Worm (Caenorhabditis elegans): Measurements from ENCODE around the gene gldi-3.
A peak's percentile ranks its signal among the peaks of the same experiment; 100 is the strongest.

gldi-3 gene

ce11 chrII:9285171-9286025, 5.5 kb upstream of the gldi-3 start, which contains the start of gene mtrr-1 (continued):
- no peak for TF ChIP-seq ztf-3 (GFP tag; optimal IDR thresholded peaks at IDR 0.05)
- TF ChIP-seq ztf-22 (GFP tag; optimal IDR thresholded peaks at IDR 0.05), result no peak
- peak; percentile 61 for TF ChIP-seq D2030.7 (GFP tag; IDR thresholded peaks at IDR 0.05)
- TF ChIP-seq nhr-27 (tag; optimal IDR thresholded peaks at IDR 0.05), result no peak
- TF ChIP-seq ama-1 (optimal IDR thresholded peaks at IDR 0.05), result peak; percentile 90
- peak in 1 of 2 experiments; percentile 21 for TF ChIP-seq ama-1 (GFP tag; optimal IDR thresholded peaks at IDR 0.05)
- no peak for TF ChIP-seq madf-10 (tag; optimal IDR thresholded peaks at IDR 0.05)
- no peak for TF ChIP-seq ceh-91 (GFP tag; IDR thresholded peaks at IDR 0.05)
- TF ChIP-seq lir-1 (GFP tag; conservative IDR thresholded peaks at IDR 0.05), result peak; percentile 5; the same call in 1 of the 2 replicates
- no peak for TF ChIP-seq ceh-58 (GFP tag; IDR thresholded peaks at IDR 0.05)
- TF ChIP-seq akir-1 (GFP tag; optimal IDR thresholded peaks at IDR 0.05), result no peak
- peak; percentile 17; the same call in 1 of the 2 replicates for TF ChIP-seq mcd-1 (GFP tag; IDR thresholded peaks at IDR 0.05)
- TF ChIP-seq egl-44 (GFP tag; IDR thresholded peaks at IDR 0.05), result no peak
- no peak for TF ChIP-seq nfya-1 (tag; optimal IDR thresholded peaks at IDR 0.05; ENCODE audit: borderline replicate concordance, insufficient read depth)

- no peak for TF ChIP-seq F22D6.2 (tag; optimal IDR thresholded peaks at IDR 0.05)
- TF ChIP-seq somi-1 (GFP tag; optimal IDR thresholded peaks at IDR 0.05), result no peak
- TF ChIP-seq sptf-2 (GFP tag; optimal IDR thresholded peaks at IDR 0.05), result no peak
- TF ChIP-seq ZK185.1 (tag; optimal IDR thresholded peaks at IDR 0.05; ENCODE audit: poor library complexity, severe bottlenecking), result peak; percentile 19
- no peak for TF ChIP-seq hmg-1.2 (GFP tag; IDR thresholded peaks at IDR 0.05)
- TF ChIP-seq egl-18 (GFP tag; IDR thresholded peaks at IDR 0.05), result no peak
- TF ChIP-seq mcd-1 (GFP tag; IDR thresholded peaks at IDR 0.05), result no peak
- TF ChIP-seq F52B5.7 (tag; optimal IDR thresholded peaks at IDR 0.05), result no peak
- no peak for TF ChIP-seq ceh-91 (GFP tag; IDR thresholded peaks at IDR 0.05)
- TF ChIP-seq snpc-3.4 (tag; optimal IDR thresholded peaks at IDR 0.05), result no peak
- no peak for TF ChIP-seq efl-1 (GFP tag; optimal IDR thresholded peaks at IDR 0.05)
- no peak for TF ChIP-seq madf-8 (GFP tag; conservative IDR thresholded peaks at IDR 0.05)
- no peak for TF ChIP-seq ceh-58 (GFP tag; IDR thresholded peaks at IDR 0.05)
- TF ChIP-seq nhr-80 (tag; optimal IDR thresholded peaks at IDR 0.05), result peak; percentile 11
- no peak for TF ChIP-seq dox-1 (GFP tag; IDR thresholded peaks at IDR 0.05)
- no peak for TF ChIP-seq let-607 (tag; optimal IDR thresholded peaks at IDR 0.05)
- TF ChIP-seq ztf-18 (tag; optimal IDR thresholded peaks at IDR 0.05), result no peak
- TF ChIP-seq zfh-2 (GFP tag; conservative IDR thresholded peaks at IDR 0.05), result 0 out of 2 replicates have a peak, but pooled peaks have one; percentile 43
- TF ChIP-seq B0261.1 (tag; optimal IDR thresholded peaks at IDR 0.05), result no peak
- peak; percentile 68 for TF ChIP-seq lin-26 (GFP tag; IDR thresholded peaks at IDR 0.05)
- no peak for TF ChIP-seq sea-2 (GFP tag; IDR thresholded peaks at IDR 0.05)
- TF ChIP-seq K11D2.4 (GFP tag; IDR thresholded peaks at IDR 0.05), result 0 out of 2 replicates have a peak, but pooled peaks have one; percentile 19
- no peak for TF ChIP-seq dpff-1 (tag; optimal IDR thresholded peaks at IDR 0.05)
- TF ChIP-seq egl-44 (GFP tag; IDR thresholded peaks at IDR 0.05), result no peak
- no peak for TF ChIP-seq mxl-1 (tag; optimal IDR thresholded peaks at IDR 0.05)
- TF ChIP-seq ztf-22 (GFP tag; optimal IDR thresholded peaks at IDR 0.05), result no peak
- TF ChIP-seq K12H6.12 (tag; optimal IDR thresholded peaks at IDR 0.05), result no peak
- TF ChIP-seq nfya-1 (tag; optimal IDR thresholded peaks at IDR 0.05; ENCODE audit: borderline replicate concordance, insufficient read depth), result no peak
- TF ChIP-seq snpc-1.1 (tag; optimal IDR thresholded peaks at IDR 0.05; ENCODE audit: insufficient read depth), result no peak
- no peak for TF ChIP-seq nhr-27 (tag; optimal IDR thresholded peaks at IDR 0.05)
- no peak for TF ChIP-seq unc-130 (GFP tag; optimal IDR thresholded peaks at IDR 0.05)
- no peak for TF ChIP-seq attf-3 (GFP tag; conservative IDR thresholded peaks at IDR 0.05)
- TF ChIP-seq nhr-90 (tag; optimal IDR thresholded peaks at IDR 0.05), result no peak
- no peak for TF ChIP-seq F57A8.1 (GFP tag; optimal IDR thresholded peaks at IDR 0.05)
- TF ChIP-seq madf-10 (tag; optimal IDR thresholded peaks at IDR 0.05), result peak; percentile 64
- TF ChIP-seq Y56A3A.18 (GFP tag; IDR thresholded peaks at IDR 0.05), result peak; percentile 38; the same call in 1 of the 2 replicates
These were observed 4.7 kb upstream of the gldi-3 start for ce11 chrII:9284358-9285170.
